Fruit fly (Drosophila melanogaster) whole organism, embryonic: ENCODE measurements around the gene CG31161.

ENCODE experiments used
- ATbp ChIP-seq: fragments of 200-800 bp; sonication (Bioruptor generic); optimal IDR thresholded peaks from 2 replicates; lab custom pipeline; 2017; ENCODE audit warnings: missing biosample characterization, mild to moderate bottlenecking, missing genetic modification characterization, missing genetic modification reagents
- Abd-B ChIP-seq: fragments of 200-800 bp; sonication (Bioruptor generic); optimal IDR thresholded peaks from 2 replicates; lab custom pipeline; 2018; ENCODE audit warnings: missing biosample characterization, mild to moderate bottlenecking, missing genetic modification characterization, moderate library complexity
- Atf6 ChIP-seq: fragments of 200-800 bp; sonication (Bioruptor generic); IDR thresholded peaks from 2 replicates; pipeline ENCODE4 v1.3.6; 2022; ENCODE audit warnings: missing biosample characterization, missing genetic modification characterization
- Bgb ChIP-seq: fragments of 200-800 bp; sonication (Bioruptor generic); IDR thresholded peaks from 2 replicates; pipeline ENCODE4 v1.3.6; 2022; ENCODE audit warnings: missing biosample characterization, missing genetic modification characterization; ENCODE audit not compliant: partially characterized antibody
- CG11247 ChIP-seq: fragments of 200-800 bp; sonication (Bioruptor generic); IDR thresholded peaks from 2 replicates; pipeline ENCODE4 v1.3.6; 2022; ENCODE audit warnings: missing biosample characterization, missing genetic modification characterization
- CG12071 ChIP-seq: fragments of 200-800 bp; sonication (Bioruptor generic); optimal IDR thresholded peaks from 3 replicates; lab custom pipeline; 2018; ENCODE audit warnings: missing biosample characterization, mild to moderate bottlenecking, missing genetic modification characterization
- CG13624 ChIP-seq: fragments of 200-800 bp; sonication (Bioruptor generic); optimal IDR thresholded peaks from 2 replicates; lab custom pipeline; 2016; ENCODE audit warnings: missing biosample characterization, missing genetic modification characterization
- CG16813 ChIP-seq: fragments of 200-800 bp; sonication (Bioruptor generic); IDR thresholded peaks from 3 replicates; pipeline ENCODE4 v1.3.6; 2022; ENCODE audit warnings: missing biosample characterization, missing genetic modification characterization; ENCODE audit not compliant: partially characterized antibody
- CG17385 ChIP-seq: fragments of 200-800 bp; sonication (Bioruptor generic); optimal IDR thresholded peaks from 3 replicates; lab custom pipeline; 2018; ENCODE audit warnings: missing biosample characterization, mild to moderate bottlenecking, missing genetic modification characterization
- CG1792 ChIP-seq: fragments of 200-800 bp; sonication (Bioruptor generic); optimal IDR thresholded peaks from 2 replicates; lab custom pipeline; 2016; ENCODE audit warnings: missing biosample characterization, missing genetic modification characterization
- CG18764 ChIP-seq: fragments of 200-800 bp; sonication (Bioruptor generic); optimal IDR thresholded peaks from 3 replicates; lab custom pipeline; 2016; ENCODE audit warnings: missing biosample characterization, missing genetic modification characterization
- CG2129 ChIP-seq: fragments of 200-800 bp; sonication (Bioruptor generic); IDR thresholded peaks from 2 replicates; pipeline ENCODE4 v1.3.6; 2022; ENCODE audit warnings: missing biosample characterization, missing genetic modification characterization; ENCODE audit not compliant: partially characterized antibody
- CG2202 ChIP-seq: fragments of 200-800 bp; sonication (Bioruptor generic); optimal IDR thresholded peaks from 2 replicates; lab custom pipeline; 2018; ENCODE audit warnings: missing biosample characterization, mild to moderate bottlenecking, missing genetic modification characterization
- CG31441 ChIP-seq: fragments of 200-800 bp; sonication (Bioruptor generic); IDR thresholded peaks from 2 replicates; pipeline ENCODE4 v1.3.6; 2022; ENCODE audit warnings: missing biosample characterization, missing genetic modification characterization
- CG32767 ChIP-seq: fragments of 200-800 bp; sonication (Bioruptor generic); IDR thresholded peaks from 2 replicates; pipeline ENCODE4 v1.3.6; 2022; ENCODE audit warnings: missing biosample characterization, missing genetic modification characterization
- CG5953 ChIP-seq: fragments of 200-800 bp; sonication (Bioruptor generic); IDR thresholded peaks from 2 replicates; pipeline ENCODE4 v1.3.6; 2022; ENCODE audit warnings: missing biosample characterization, missing genetic modification characterization
- CG8281 ChIP-seq: fragments of 200-800 bp; sonication (Bioruptor generic); optimal IDR thresholded peaks from 2 replicates; lab custom pipeline; 2018; ENCODE audit warnings: missing biosample characterization, mild to moderate bottlenecking, missing genetic modification characterization, moderate library complexity
- CG9797 ChIP-seq: fragments of 200-800 bp; sonication (Bioruptor generic); optimal IDR thresholded peaks from 3 replicates; lab custom pipeline; 2018; ENCODE audit warnings: missing biosample characterization, mild to moderate bottlenecking, missing genetic modification characterization
- CG9932 ChIP-seq: fragments of 200-800 bp; sonication (Bioruptor generic); IDR thresholded peaks from 2 replicates; pipeline ENCODE4 v1.3.6; 2022; ENCODE audit warnings: missing biosample characterization, missing genetic modification characterization
- CrebB ChIP-seq: fragments of 200-800 bp; sonication (Bioruptor generic); optimal IDR thresholded peaks from 3 replicates; lab custom pipeline; 2018; ENCODE audit warnings: missing biosample characterization, mild to moderate bottlenecking, missing genetic modification characterization
- ERR ChIP-seq: fragments of 200-800 bp; sonication (Bioruptor generic); optimal IDR thresholded peaks from 2 replicates; lab custom pipeline; 2016; ENCODE audit warnings: missing biosample characterization, missing genetic modification characterization
- Eip74EF ChIP-seq, 2 experiments: fragments of 200-800 bp in 1 of 2; fragments of >200 bp in 1 of 2; sonication (Bioruptor generic) in 1 of 2; optimal IDR thresholded peaks; 2 replicates each; lab custom pipeline; 2017 to 2019; ENCODE audit warnings: missing biosample characterization in 2 of 2, missing genetic modification characterization in 2 of 2, mild to moderate bottlenecking in 1 of 2, moderate library complexity in 1 of 2
- H15 ChIP-seq: fragments of 200-800 bp; sonication (Bioruptor generic); IDR thresholded peaks from 3 replicates; pipeline ENCODE4 v1.3.6; 2022; ENCODE audit warnings: missing biosample characterization, missing genetic modification characterization
- HLH4C ChIP-seq: fragments of 200-800 bp; sonication (Bioruptor generic); IDR thresholded peaks from 3 replicates; pipeline ENCODE4 v1.3.6; 2022; ENCODE audit warnings: missing biosample characterization, missing genetic modification characterization; ENCODE audit not compliant: partially characterized antibody
- HLHmδ ChIP-seq: fragments of 200-800 bp; sonication (Bioruptor generic); optimal IDR thresholded peaks from 2 replicates; lab custom pipeline; 2018; ENCODE audit warnings: missing biosample characterization, mild to moderate bottlenecking, missing genetic modification characterization, moderate library complexity
- Mes4 ChIP-seq: fragments of 200-800 bp; sonication (Bioruptor generic); optimal IDR thresholded peaks from 2 replicates; lab custom pipeline; 2016; ENCODE audit warnings: missing biosample characterization, missing genetic modification characterization
- Oaz ChIP-seq: fragments of 200-800 bp; sonication (Bioruptor generic); IDR thresholded peaks from 2 replicates; pipeline ENCODE4 v1.3.6; 2022; ENCODE audit warnings: missing biosample characterization, missing genetic modification characterization
- Ptx1 ChIP-seq: fragments of 200-800 bp; sonication (Bioruptor generic); IDR thresholded peaks from 2 replicates; pipeline ENCODE4 v1.3.6; 2022; ENCODE audit warnings: missing biosample characterization, missing genetic modification characterization
- Ravus ChIP-seq: fragments of 200-800 bp; sonication (Bioruptor generic); IDR thresholded peaks from 2 replicates; pipeline ENCODE4 v1.3.6; 2022; ENCODE audit warnings: missing biosample characterization, missing genetic modification characterization
- Usf ChIP-seq: fragments of 200-800 bp; sonication (Bioruptor generic); optimal IDR thresholded peaks from 2 replicates; lab custom pipeline; 2017; ENCODE audit warnings: missing genotype, missing biosample characterization, missing genetic modification characterization
- Xrp1 ChIP-seq: fragments of 200-800 bp; sonication (Bioruptor generic); IDR thresholded peaks from 2 replicates; pipeline ENCODE4 v1.3.6; 2022; ENCODE audit warnings: missing biosample characterization, missing genetic modification characterization
- ac ChIP-seq: fragments of 200-800 bp; sonication (Bioruptor generic); optimal IDR thresholded peaks from 3 replicates; lab custom pipeline; 2017; ENCODE audit warnings: missing biosample characterization, mild to moderate bottlenecking, missing genetic modification characterization
- dimm ChIP-seq: fragments of 200-800 bp; sonication (Bioruptor generic); IDR thresholded peaks from 2 replicates; pipeline ENCODE4 v1.3.6; 2022; ENCODE audit warnings: missing biosample characterization, missing genetic modification characterization
- hb ChIP-seq: fragments of 200-800 bp; sonication (Bioruptor generic); IDR thresholded peaks from 3 replicates; pipeline ENCODE4 v1.3.6; 2022; ENCODE audit warnings: missing biosample characterization, missing genetic modification characterization; ENCODE audit not compliant: partially characterized antibody
- hbn ChIP-seq: fragments of 200-800 bp; sonication (Bioruptor generic); IDR thresholded peaks from 2 replicates; pipeline ENCODE4 v1.3.6; 2022; ENCODE audit warnings: missing biosample characterization, missing genetic modification characterization; ENCODE audit not compliant: partially characterized antibody
- jigr1 ChIP-seq: fragments of 200-800 bp; sonication (Bioruptor generic); IDR thresholded peaks from 3 replicates; pipeline ENCODE4 v1.3.6; 2022; ENCODE audit warnings: missing biosample characterization, missing genetic modification characterization
- jumu ChIP-seq: fragments of 200-800 bp; sonication (Bioruptor generic); optimal IDR thresholded peaks from 3 replicates; lab custom pipeline; 2016; ENCODE audit warnings: missing biosample characterization, missing genetic modification characterization
- kni ChIP-seq: fragments of 200-800 bp; sonication (Bioruptor generic); optimal IDR thresholded peaks from 3 replicates; lab custom pipeline; 2017; ENCODE audit warnings: mild to moderate bottlenecking, missing biosample characterization, missing genetic modification reagents, missing genetic modification characterization
- maf-S ChIP-seq: fragments of 200-800 bp; sonication (Bioruptor generic); optimal IDR thresholded peaks from 2 replicates; lab custom pipeline; 2016; ENCODE audit warnings: missing biosample characterization, missing genetic modification characterization
- otp ChIP-seq: fragments of 200-800 bp; sonication (Bioruptor generic); IDR thresholded peaks from 3 replicates; pipeline ENCODE4, ENCODE4 v1.3.6; 2022; ENCODE audit warnings: missing biosample characterization, missing genetic modification characterization
- ranshi ChIP-seq: fragments of 200-800 bp; sonication (Bioruptor generic); IDR thresholded peaks from 2 replicates; pipeline ENCODE4 v1.3.6; 2022; ENCODE audit warnings: missing biosample characterization, missing genetic modification characterization
- run ChIP-seq: fragments of 200-800 bp; sonication (Bioruptor generic); optimal IDR thresholded peaks from 3 replicates; lab custom pipeline; 2018; ENCODE audit warnings: missing biosample characterization, mild to moderate bottlenecking, missing genetic modification characterization
- seq ChIP-seq: fragments of 200-800 bp; sonication (Bioruptor generic); IDR thresholded peaks from 2 replicates; pipeline ENCODE4 v1.3.6; 2022; ENCODE audit warnings: missing biosample characterization, missing genetic modification characterization
- ssp ChIP-seq: fragments of 200-800 bp; sonication (Bioruptor generic); IDR thresholded peaks from 2 replicates; pipeline ENCODE4 v1.3.6; 2022; ENCODE audit warnings: missing biosample characterization, missing genetic modification characterization
- trem ChIP-seq: fragments of 200-800 bp; optimal IDR thresholded peaks from 3 replicates; lab custom pipeline; 2019; ENCODE audit warnings: missing biosample characterization, mild to moderate bottlenecking, missing genetic modification characterization, moderate library complexity
- tup ChIP-seq: fragments of 200-800 bp; sonication (Bioruptor generic); optimal IDR thresholded peaks from 2 replicates; lab custom pipeline; 2016; ENCODE audit warnings: missing biosample characterization, mild to moderate bottlenecking, missing genetic modification characterization, moderate library complexity
- unpg ChIP-seq: fragments of 200-800 bp; sonication (Bioruptor generic); optimal IDR thresholded peaks from 3 replicates; lab custom pipeline; 2018; ENCODE audit warnings: missing biosample characterization, mild to moderate bottlenecking, missing genetic modification characterization, moderate library complexity
- vnd ChIP-seq: fragments of 200-800 bp; sonication (Bioruptor generic); IDR thresholded peaks from 3 replicates; pipeline ENCODE4 v1.3.6; 2022; ENCODE audit warnings: missing biosample characterization, missing genetic modification characterization; ENCODE audit not compliant: partially characterized antibody
- vvl ChIP-seq: fragments of 200-800 bp; sonication (Bioruptor generic); IDR thresholded peaks from 2 replicates; pipeline ENCODE4 v1.3.6; 2022; ENCODE audit warnings: missing biosample characterization, missing genetic modification characterization

Gene CG31161

DNA sequence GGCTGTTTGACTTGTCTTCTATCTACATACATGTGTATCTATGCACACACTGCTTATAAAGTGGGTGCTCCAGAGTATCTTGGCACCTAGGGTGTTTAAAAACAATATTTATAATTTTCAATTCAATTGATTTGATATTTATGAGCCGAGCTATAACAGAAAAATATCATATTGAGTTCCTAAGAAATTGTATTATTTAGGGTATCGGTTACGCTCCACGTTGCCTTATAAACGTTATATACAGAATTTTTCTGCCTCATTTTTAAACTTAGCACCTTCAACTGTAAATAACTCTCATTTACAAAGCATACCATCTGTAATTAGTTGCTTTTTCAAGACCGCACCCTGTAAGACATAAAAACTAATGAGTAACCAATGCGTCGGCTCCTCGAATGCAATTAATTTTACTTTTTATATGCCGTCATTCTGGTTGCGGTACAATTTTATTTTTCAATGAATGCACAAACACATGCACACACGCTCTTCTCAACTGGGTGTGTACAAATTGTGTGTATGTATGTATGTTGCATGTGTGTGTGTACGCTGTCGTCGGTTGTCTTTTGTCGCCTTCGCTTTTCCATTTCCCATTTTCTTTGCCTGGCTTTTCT, 25.5 kb upstream of the CG31161 start (continued):
- TF ChIP-seq Atf6 (GFP tag; lab: Robert Waterston, UW) (no peak), vnd (GFP tag; lab: Robert Waterston, UW) (no peak), vvl (GFP tag; lab: Robert Waterston, UW) (peak; percentile 12; the same call in 1 of the 2 replicates), CG9797 (no peak), CrebB (no peak), CG32767 (GFP tag; lab: Robert Waterston, UW) (no peak), CG13624 (GFP tag; lab: Kevin White, UChicago) (no peak), CG11247 (GFP tag; lab: Robert Waterston, UW) (no peak), trem (tag; lab: Kevin White, UChicago) (peak; percentile 52), ssp (GFP tag; lab: Robert Waterston, UW) (peak; percentile 33; the same call in 1 of the 2 replicates), jumu (GFP tag; lab: Kevin White, UChicago) (peak; percentile 34), Bgb (GFP tag; lab: Robert Waterston, UW) (no peak), CG17385 (GFP tag; lab: Kevin White, UChicago) (peak; percentile 56), Xrp1 (GFP tag; lab: Robert Waterston, UW) (peak; percentile 52), Abd-B (GFP tag; lab: Kevin White, UChicago) (peak; percentile 64), CG18764 (GFP tag; lab: Kevin White, UChicago) (peak; percentile 16), Mes4 (GFP tag; lab: Kevin White, UChicago) (peak; percentile 40), CG1792 (GFP tag; lab: Kevin White, UChicago) (no peak), CG9932 (GFP tag; lab: Robert Waterston, UW) (no peak), ATbp (GFP tag; lab: Kevin White, UChicago) (peak; percentile 68), Ptx1 (GFP tag; lab: Robert Waterston, UW) (no peak; the same call in 1 of the 2 replicates), dimm (GFP tag; lab: Robert Waterston, UW) (no peak), Oaz (GFP tag; lab: Robert Waterston, UW) (peak; percentile 17; the same call in 1 of the 2 replicates), maf-S (peak; percentile 1), kni (GFP tag; lab: Kevin White, UChicago) (peak; percentile 68), otp (0 out of 3 replicates have a peak, but pooled peaks have one; percentile 10), Ravus (GFP tag; lab: Robert Waterston, UW) (no peak), ranshi (no peak; the same call in none of the 2 replicates), CG31441 (GFP tag; lab: Robert Waterston, UW) (peak; percentile 82), unpg (GFP tag; lab: Kevin White, UChicago) (peak; percentile 47), hb (GFP tag; lab: Robert Waterston, UW) (no peak), H15 (GFP tag; lab: Robert Waterston, UW) (no peak), CG5953 (GFP tag; lab: Robert Waterston, UW) (peak; percentile 22; the same call in 1 of the 2 replicates), tup (GFP tag; lab: Kevin White, UChicago) (no peak), run (tag; lab: Kevin White, UChicago) (no peak), CG2202 (peak; percentile 50), seq (GFP tag; lab: Robert Waterston, UW) (no peak), CG16813 (no peak), hbn (GFP tag; lab: Robert Waterston, UW) (no peak), ERR (GFP tag; lab: Kevin White, UChicago) (no peak), Eip74EF (GFP tag; optimal IDR thresholded peaks at IDR 0.05; lab: Kevin White, UChicago) (peak in 1 of 2 experiments; percentile 66), CG12071 (GFP tag; lab: Kevin White, UChicago) (no peak), HLHmδ (GFP tag; lab: Kevin White, UChicago) (no peak), Usf (GFP tag; lab: Kevin White, UChicago) (peak; percentile 35), HLH4C (GFP tag; lab: Robert Waterston, UW) (no peak), ac (GFP tag; lab: Kevin White, UChicago) (peak; percentile 1), CG2129 (no peak), CG8281 (no peak), jigr1 (0 out of 3 replicates have a peak, but pooled peaks have one; percentile 13)
